Worm (Caenorhabditis elegans) whole organism, young adult: ENCODE results near the gene F07H5.7.

Experiments used
- B0336.3 ChIP-seq: fragments of 200-800 bp; sonication (Bioruptor generic); IDR thresholded peaks from 2 replicates; pipeline ENCODE4 v1.3.6; 2022; ENCODE audit warnings: missing genetic modification characterization, missing compliant biosample characterization
- C06A6.2 ChIP-seq: fragments of 200-800 bp; sonication (Bioruptor generic); conservative IDR thresholded peaks from 2 replicates; pipeline ENCODE4 v1.3.6; 2022; ENCODE audit warnings: missing genetic modification characterization, missing compliant biosample characterization
- D2030.7 ChIP-seq: fragments of 200-800 bp; sonication (Bioruptor generic); IDR thresholded peaks from 2 replicates; pipeline ENCODE4 v1.3.6; 2022; ENCODE audit warnings: missing genetic modification reagents, missing genetic modification characterization, missing compliant biosample characterization
- F10E7.11 ChIP-seq: sonication (generic microtip); optimal IDR thresholded peaks from 2 replicates; lab custom pipeline; 2017; ENCODE audit warnings: mild to moderate bottlenecking, missing genetic modification characterization, moderate library complexity, missing compliant biosample characterization
- F52B5.7 ChIP-seq: sonication (generic microtip); optimal IDR thresholded peaks from 2 replicates; lab custom pipeline; 2016; ENCODE audit warnings: mild to moderate bottlenecking, missing genetic modification characterization, missing compliant biosample characterization
- T07F8.4 ChIP-seq: sonication (generic microtip); optimal IDR thresholded peaks from 2 replicates; lab custom pipeline; 2016; ENCODE audit warnings: mild to moderate bottlenecking, missing genetic modification characterization, moderate library complexity, missing compliant biosample characterization
- Y53G8AR.9 ChIP-seq: fragments of 200-800 bp; sonication (Bioruptor generic); conservative IDR thresholded peaks from 2 replicates; pipeline ENCODE4 v1.3.6; 2022; ENCODE audit warnings: missing genetic modification reagents, missing genetic modification characterization, missing compliant biosample characterization
- Y79H2A.3 ChIP-seq: fragments of 200-800 bp; sonication (Bioruptor generic); conservative IDR thresholded peaks from 2 replicates; pipeline ENCODE4 v1.3.6; 2022; ENCODE audit warnings: missing genetic modification reagents, missing genetic modification characterization, missing compliant biosample characterization
- ama-1 ChIP-seq, 3 experiments: fragments of 150-350 bp in 1 of 3; sonication (generic microtip) in 2 of 3; optimal IDR thresholded peaks; 2 replicates each; lab custom pipeline; 2014 to 2018; ENCODE audit warnings: missing biosample characterization in 2 of 3, missing genetic modification characterization in 2 of 3, missing genetic modification reagents in 2 of 3
- aptf-2 ChIP-seq: fragments of 200-800 bp; sonication (Bioruptor generic); conservative IDR thresholded peaks from 2 replicates; pipeline ENCODE4 v1.3.6; 2022; ENCODE audit warnings: missing genetic modification reagents, missing genetic modification characterization, missing compliant biosample characterization
- aptf-3 ChIP-seq: fragments of 200-800 bp; sonication (Bioruptor generic); IDR thresholded peaks from 2 replicates; pipeline ENCODE4 v1.3.6; 2022; ENCODE audit warnings: missing genetic modification characterization, missing compliant biosample characterization
- ccch-3 ChIP-seq: fragments of 200-800 bp; sonication (Bioruptor generic); optimal IDR thresholded peaks from 2 replicates; lab custom pipeline; 2018; ENCODE audit warnings: mild to moderate bottlenecking, missing genetic modification characterization, missing compliant biosample characterization
- ceh-27 ChIP-seq: fragments of 200-800 bp; sonication (Bioruptor generic); optimal IDR thresholded peaks from 2 replicates; lab custom pipeline; 2018; ENCODE audit warnings: mild to moderate bottlenecking, missing genetic modification characterization, moderate library complexity, missing compliant biosample characterization
- ceh-79 ChIP-seq: sonication (generic microtip); optimal IDR thresholded peaks from 2 replicates; lab custom pipeline; 2017; ENCODE audit warnings: mild to moderate bottlenecking, missing genetic modification characterization, missing compliant biosample characterization
- efl-1 ChIP-seq: fragments of 150-350 bp; optimal IDR thresholded peaks from 2 replicates; lab custom pipeline; 2014; ENCODE audit warnings: missing biosample characterization, missing genetic modification reagents, missing genetic modification characterization
- egl-18 ChIP-seq: fragments of 200-800 bp; sonication (Bioruptor generic); IDR thresholded peaks from 2 replicates; pipeline ENCODE4 v1.3.6; 2022; ENCODE audit warnings: missing genetic modification reagents, missing genetic modification characterization, missing compliant biosample characterization
- fkh-3 ChIP-seq: sonication (generic microtip); optimal IDR thresholded peaks from 2 replicates; lab custom pipeline; 2016; ENCODE audit warnings: mild to moderate bottlenecking, missing genetic modification characterization, missing compliant biosample characterization
- gei-17 ChIP-seq: fragments of 200-800 bp; sonication (Bioruptor generic); optimal IDR thresholded peaks from 2 replicates; lab custom pipeline; 2018; ENCODE audit warnings: mild to moderate bottlenecking, missing genetic modification characterization, missing compliant biosample characterization
- hlh-12 ChIP-seq: sonication (generic microtip); optimal IDR thresholded peaks from 2 replicates; lab custom pipeline; 2016; ENCODE audit warnings: missing genetic modification characterization, missing compliant biosample characterization
- lsl-1 ChIP-seq: fragments of 200-800 bp; sonication (Bioruptor generic); optimal IDR thresholded peaks from 2 replicates; lab custom pipeline; 2018; ENCODE audit warnings: mild to moderate bottlenecking, missing genetic modification characterization, moderate library complexity, missing compliant biosample characterization
- lsy-27 ChIP-seq: sonication (generic microtip); optimal IDR thresholded peaks from 2 replicates; lab custom pipeline; 2017; ENCODE audit warnings: missing genetic modification characterization, mild to moderate bottlenecking, missing compliant biosample characterization, antibody characterized with exemption, missing genotype, borderline replicate concordance; ENCODE audit not compliant: insufficient read depth
- madf-10 ChIP-seq: sonication (generic microtip); optimal IDR thresholded peaks from 2 replicates; lab custom pipeline; 2016; ENCODE audit warnings: mild to moderate bottlenecking, missing genetic modification characterization, missing compliant biosample characterization
- madf-6 ChIP-seq: fragments of 200-800 bp; sonication (Bioruptor generic); IDR thresholded peaks from 2 replicates; pipeline ENCODE4 v1.3.6; 2022; ENCODE audit warnings: missing genetic modification reagents, missing genetic modification characterization, missing compliant biosample characterization
- mel-28 ChIP-seq: sonication (generic microtip); optimal IDR thresholded peaks from 2 replicates; lab custom pipeline; 2016; ENCODE audit warnings: borderline replicate concordance, mild to moderate bottlenecking, missing genetic modification characterization, missing compliant biosample characterization
- nfya-2 ChIP-seq: fragments of 200-800 bp; sonication (Bioruptor generic); IDR thresholded peaks from 2 replicates; pipeline ENCODE4 v1.3.6; 2022; ENCODE audit warnings: missing genetic modification reagents, missing genetic modification characterization, missing compliant biosample characterization
- nhr-179 ChIP-seq: sonication (generic microtip); optimal IDR thresholded peaks from 2 replicates; lab custom pipeline; 2016; ENCODE audit warnings: mild to moderate bottlenecking, missing genetic modification characterization, missing compliant biosample characterization
- nhr-80 ChIP-seq: sonication (generic microtip); optimal IDR thresholded peaks from 2 replicates; lab custom pipeline; 2016; ENCODE audit warnings: missing genetic modification characterization, missing compliant biosample characterization
- nhr-90 ChIP-seq: sonication (generic microtip); optimal IDR thresholded peaks from 2 replicates; lab custom pipeline; 2016; ENCODE audit warnings: missing genotype, mild to moderate bottlenecking, missing genetic modification characterization, missing compliant biosample characterization
- rec-8 ChIP-seq, 2 experiments: sonication (generic microtip); optimal IDR thresholded peaks; 2 replicates each; lab custom pipeline; 2016; ENCODE audit warnings: mild to moderate bottlenecking in 2 of 2, missing genetic modification characterization in 2 of 2, missing genetic modification reagents in 2 of 2, missing genotype in 2 of 2, missing biosample characterization in 1 of 2, missing compliant biosample characterization in 1 of 2, moderate library complexity in 1 of 2
- rpc-1 ChIP-seq, 2 experiments: fragments of 150-350 bp in 1 of 2; sonication (generic microtip) in 1 of 2; optimal IDR thresholded peaks; 2 replicates each; lab custom pipeline; 2014 to 2018; ENCODE audit warnings: missing biosample characterization in 1 of 2, missing genetic modification characterization in 1 of 2, missing genetic modification reagents in 1 of 2, missing genotype in 1 of 2
- snpc-1.1 ChIP-seq: sonication (generic microtip); optimal IDR thresholded peaks from 2 replicates; lab custom pipeline; 2017; ENCODE audit warnings: missing genetic modification characterization, mild to moderate bottlenecking, missing compliant biosample characterization, antibody characterized with exemption, moderate library complexity, missing genotype, missing genetic modification reagents; ENCODE audit not compliant: insufficient read depth
- tbp1 ChIP-seq: fragments of 200-800 bp; sonication (Bioruptor generic); optimal IDR thresholded peaks from 2 replicates; lab custom pipeline; 2018; ENCODE audit warnings: mild to moderate bottlenecking, missing genetic modification characterization, missing compliant biosample characterization
- ztf-25 ChIP-seq: fragments of 200-800 bp; sonication (Bioruptor generic); IDR thresholded peaks from 2 replicates; pipeline ENCODE4 v1.3.6; 2022; ENCODE audit warnings: missing genetic modification reagents, missing genetic modification characterization, missing compliant biosample characterization

The F07H5.7 gene

DNA sequence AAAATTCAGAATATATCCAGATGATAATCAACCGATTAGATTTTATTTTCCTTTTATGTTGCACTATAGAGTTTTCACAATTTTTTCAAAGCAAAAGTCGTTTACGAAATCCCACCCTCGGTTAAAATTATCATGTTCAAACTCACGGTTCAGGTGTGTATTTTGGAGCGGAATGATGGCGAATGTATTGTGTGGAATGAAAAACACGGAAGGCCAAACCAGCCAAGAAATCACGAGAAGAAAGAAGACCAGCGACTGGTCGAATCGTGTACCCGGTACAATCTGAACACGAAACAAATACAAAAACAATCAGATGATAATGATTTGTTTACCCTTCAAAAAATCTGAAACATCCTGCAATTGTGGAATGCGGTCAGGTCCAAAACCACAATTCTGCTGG is 30.6 kb downstream of the F07H5.7 start:
- TF ChIP-seq C06A6.2, result no peak
- no peak for TF ChIP-seq Y53G8AR.9 (GFP tag; lab: Robert Waterston, UW)
- TF ChIP-seq mel-28 (tag; lab: Kevin White, UChicago), result no peak
- TF ChIP-seq tbp1 (GFP tag; lab: Kevin White, UChicago), result no peak
- no peak for TF ChIP-seq efl-1 (GFP tag; lab: Kevin White, UChicago)
- TF ChIP-seq lsl-1 (GFP tag; lab: Kevin White, UChicago), result no peak

DNA sequence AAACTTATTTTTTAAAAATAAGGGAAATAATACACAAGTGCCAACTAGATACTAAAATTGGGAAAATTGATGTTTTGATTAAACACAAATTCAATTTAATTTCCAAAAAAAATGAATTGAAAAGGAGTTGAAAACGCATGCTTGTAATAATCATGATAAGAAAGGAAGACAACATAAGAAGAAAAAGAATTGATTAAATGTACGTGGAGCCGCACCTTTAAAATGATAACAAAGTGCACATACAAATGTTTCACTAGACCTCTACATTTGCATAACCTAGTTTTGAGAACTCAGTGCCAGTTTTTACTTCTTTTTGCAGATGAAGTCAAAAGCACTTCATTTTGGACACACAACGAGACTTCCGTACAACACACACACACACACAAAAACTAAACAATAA is 32.2 kb downstream of the F07H5.7 start:
- TF ChIP-seq rpc-1 (optimal IDR thresholded peaks at IDR 0.05; lab: Kevin White, UChicago) (no peak), rpc-1 (tag; optimal IDR thresholded peaks at IDR 0.05; lab: Kevin White, UChicago) (no peak), nhr-80 (tag; lab: Kevin White, UChicago) (peak; percentile 55)
- TF ChIP-seq, all 124 proteins: peak for 1

DNA sequence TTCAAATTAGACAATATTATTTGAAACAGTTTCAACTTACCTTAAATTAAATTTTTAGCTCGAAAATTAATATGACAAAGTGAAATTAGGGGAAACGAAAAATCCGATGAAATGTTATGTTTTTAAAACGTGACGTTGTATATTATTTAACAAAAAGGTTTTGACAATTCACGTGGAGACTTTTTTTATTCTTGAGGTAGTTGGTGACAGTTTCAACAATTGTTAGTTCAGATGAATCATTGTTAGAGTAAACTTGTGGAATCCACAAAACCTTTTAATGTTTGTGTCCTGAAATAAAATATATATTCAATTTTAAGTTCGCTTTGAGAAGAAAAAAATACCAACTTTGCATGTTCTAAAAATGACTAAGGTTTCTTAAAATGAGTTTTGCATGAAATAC is 34.5 kb downstream of the F07H5.7 start, which contains the start of gene fut-1:
TSS of gene fut-1 (minus strand) at position 101 of the 400 bp plus-strand sequence.
- TF ChIP-seq ccch-3 (GFP tag; lab: Kevin White, UChicago), result no peak
- TF ChIP-seq ceh-27 (GFP tag; lab: Kevin White, UChicago), result no peak
- TF ChIP-seq ama-1 (optimal IDR thresholded peaks at IDR 0.05; lab: Kevin White, UChicago), result no peak
- TF ChIP-seq ama-1 (GFP tag; optimal IDR thresholded peaks at IDR 0.05; lab: Kevin White, UChicago), result no peak
- no peak for TF ChIP-seq D2030.7 (GFP tag; lab: Robert Waterston, UW)
- TF ChIP-seq nhr-90 (tag; lab: Kevin White, UChicago), result no peak
- TF ChIP-seq gei-17, result no peak
- TF ChIP-seq lsy-27 (tag; lab: Kevin White, UChicago), result no peak
- TF ChIP-seq madf-10 (tag; lab: Kevin White, UChicago), result no peak
- TF ChIP-seq ztf-25 (GFP tag; lab: Robert Waterston, UW), result no peak

DNA sequence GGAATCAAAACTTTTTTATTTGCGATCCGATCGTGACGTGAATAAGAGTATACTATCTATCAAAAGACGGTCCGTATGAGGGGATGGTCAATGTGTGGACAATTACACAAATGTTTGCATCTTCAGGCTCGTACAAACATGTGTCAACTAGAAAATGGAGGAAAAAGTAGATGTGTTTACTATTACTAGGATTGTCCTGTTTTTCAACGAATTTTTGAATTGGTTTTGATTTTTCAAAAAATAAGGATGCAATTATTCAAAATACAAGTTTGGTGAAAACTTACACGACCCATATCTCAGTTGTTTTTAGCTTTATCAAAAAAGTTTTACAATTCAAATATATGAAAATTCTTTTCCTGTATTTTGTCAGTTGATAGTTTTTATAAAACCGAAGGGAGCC is 38.7 kb downstream of the F07H5.7 start, which contains the start of gene K08F8.7:
TSS of gene K08F8.7 (minus strand) at position 101 of the 400 bp plus-strand sequence.
- TF ChIP-seq madf-6 (GFP tag; lab: Robert Waterston, UW) (no peak), snpc-1.1 (tag; lab: Kevin White, UChicago) (no peak), aptf-2 (GFP tag; lab: Robert Waterston, UW) (no peak), T07F8.4 (tag; lab: Kevin White, UChicago) (no peak), rec-8 (tag; optimal IDR thresholded peaks at IDR 0.05; lab: Kevin White, UChicago) (no peak), egl-18 (no peak)

DNA sequence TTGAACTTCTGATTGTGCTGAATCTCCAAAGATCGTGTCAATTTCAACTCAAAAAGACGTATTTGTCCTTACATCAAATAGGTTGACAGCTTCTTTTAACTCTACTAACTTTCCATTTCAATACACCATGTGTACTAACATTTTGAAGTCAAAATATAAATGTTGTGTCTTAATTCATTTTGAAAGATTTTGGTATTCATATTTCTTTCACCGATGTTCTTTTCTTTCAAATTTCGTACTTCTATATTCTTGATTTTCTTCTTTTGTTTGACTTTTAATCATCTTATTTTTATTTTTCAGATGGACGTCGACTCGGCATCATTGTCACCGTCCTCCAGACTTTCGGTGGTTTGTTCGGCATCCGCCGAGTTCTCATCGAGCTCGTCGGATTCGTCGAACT is 42.3 kb downstream of the F07H5.7 start, which contains the start of gene atf-2:
TSS of gene atf-2 (plus strand) at position 301 of the 400 bp plus-strand sequence.
- TF ChIP-seq mel-28 (tag; lab: Kevin White, UChicago) (no peak), F10E7.11 (tag; lab: Kevin White, UChicago) (no peak), ceh-79 (no peak), hlh-12 (tag; lab: Kevin White, UChicago) (no peak), Y79H2A.3 (no peak), B0336.3 (GFP tag; lab: Robert Waterston, UW) (no peak), aptf-3 (GFP tag; lab: Robert Waterston, UW) (no peak), nhr-179 (tag; lab: Kevin White, UChicago) (no peak), fkh-3 (no peak), nfya-2 (GFP tag; lab: Robert Waterston, UW) (no peak), F52B5.7 (no peak)
- TF ChIP-seq, all 124 proteins: peak for 0
